Worm (Caenorhabditis elegans) whole organism, late embryonic: ENCODE measurements around the gene tag-307.

Experiments
- C08G9.2 ChIP-seq: sonication (generic microtip); optimal IDR thresholded peaks from 2 replicates; lab custom pipeline; 2016; ENCODE audit warnings: mild to moderate bottlenecking, missing genetic modification characterization, moderate library complexity, missing compliant biosample characterization
- F13H6.1 ChIP-seq: sonication (generic microtip); optimal IDR thresholded peaks from 2 replicates; lab custom pipeline; 2016; ENCODE audit warnings: missing genetic modification characterization, missing compliant biosample characterization
- K02D7.2 ChIP-seq: sonication (generic microtip); optimal IDR thresholded peaks from 2 replicates; lab custom pipeline; 2017; ENCODE audit warnings: mild to moderate bottlenecking, missing genetic modification characterization, missing compliant biosample characterization
- T23F11.4 ChIP-seq: fragments of 200-800 bp; sonication (Bioruptor generic); optimal IDR thresholded peaks from 2 replicates; lab custom pipeline; 2018; ENCODE audit warnings: mild to moderate bottlenecking, missing genetic modification characterization, missing compliant biosample characterization
- ahr-1 ChIP-seq: sonication (generic microtip); optimal IDR thresholded peaks from 2 replicates; lab custom pipeline; 2016; ENCODE audit warnings: missing genetic modification characterization, missing compliant biosample characterization
- ama-1 ChIP-seq: fragments of 150-350 bp; optimal IDR thresholded peaks from 2 replicates; lab custom pipeline; 2014
- ceh-18 ChIP-seq: sonication (generic microtip); optimal IDR thresholded peaks from 2 replicates; lab custom pipeline; 2016; ENCODE audit warnings: missing genetic modification characterization, missing compliant biosample characterization
- ceh-2 ChIP-seq: sonication (generic microtip); optimal IDR thresholded peaks from 2 replicates; lab custom pipeline; 2016; ENCODE audit warnings: missing genotype, missing genetic modification characterization, missing compliant biosample characterization
- ceh-22 ChIP-seq: sonication (generic microtip); optimal IDR thresholded peaks from 2 replicates; lab custom pipeline; 2017; ENCODE audit warnings: missing biosample characterization, missing genetic modification characterization
- ceh-30 ChIP-seq: fragments of 150-350 bp; optimal IDR thresholded peaks from 2 replicates; lab custom pipeline; 2014; ENCODE audit warnings: missing biosample characterization, missing genetic modification characterization
- ceh-45 ChIP-seq: fragments of 200-800 bp; sonication (Bioruptor generic); IDR thresholded peaks from 2 replicates; pipeline ENCODE4 v1.3.6; 2022; ENCODE audit warnings: missing genetic modification reagents, missing genetic modification characterization, missing compliant biosample characterization
- ceh-48 ChIP-seq: sonication (generic microtip); optimal IDR thresholded peaks from 2 replicates; lab custom pipeline; 2016; ENCODE audit warnings: missing genetic modification characterization, inconsistent platforms, missing compliant biosample characterization
- ceh-9 ChIP-seq: sonication (generic microtip); optimal IDR thresholded peaks from 2 replicates; lab custom pipeline; 2016; ENCODE audit warnings: mild to moderate bottlenecking, missing genetic modification characterization, inconsistent platforms, missing compliant biosample characterization
- che-1 ChIP-seq: sonication (generic microtip); optimal IDR thresholded peaks from 2 replicates; lab custom pipeline; 2016; ENCODE audit warnings: mild to moderate bottlenecking, missing genetic modification characterization, missing compliant biosample characterization
- dmd-4 ChIP-seq: sonication (generic microtip); optimal IDR thresholded peaks from 2 replicates; lab custom pipeline; 2016; ENCODE audit warnings: borderline replicate concordance, missing genetic modification characterization, missing compliant biosample characterization
- fkh-10 ChIP-seq: fragments of 150-350 bp; optimal IDR thresholded peaks from 2 replicates; lab custom pipeline; 2014; ENCODE audit warnings: missing biosample characterization, missing genetic modification reagents, missing genetic modification characterization
- fkh-6 ChIP-seq: sonication (generic microtip); optimal IDR thresholded peaks from 2 replicates; lab custom pipeline; 2016; ENCODE audit warnings: missing genetic modification characterization, missing compliant biosample characterization
- hlh-15 ChIP-seq: sonication (generic microtip); optimal IDR thresholded peaks from 2 replicates; lab custom pipeline; 2016; ENCODE audit warnings: missing genetic modification characterization, missing compliant biosample characterization
- hlh-6 ChIP-seq: sonication (generic microtip); optimal IDR thresholded peaks from 2 replicates; lab custom pipeline; 2016; ENCODE audit warnings: missing genotype, missing genetic modification characterization, missing compliant biosample characterization
- lim-6 ChIP-seq: sonication (generic microtip); optimal IDR thresholded peaks from 2 replicates; lab custom pipeline; 2016; ENCODE audit warnings: missing genetic modification characterization, missing compliant biosample characterization
- lin-11 ChIP-seq: fragments of 200-800 bp; sonication (Bioruptor generic); optimal IDR thresholded peaks from 2 replicates; lab custom pipeline; 2018; ENCODE audit warnings: mild to moderate bottlenecking, missing genetic modification characterization, missing compliant biosample characterization
- madf-2 ChIP-seq: sonication (generic microtip); optimal IDR thresholded peaks from 2 replicates; lab custom pipeline; 2017; ENCODE audit warnings: missing genetic modification characterization, missing compliant biosample characterization
- nfya-1 ChIP-seq: sonication (generic microtip); optimal IDR thresholded peaks from 2 replicates; lab custom pipeline; 2017; ENCODE audit warnings: missing genetic modification characterization, mild to moderate bottlenecking, missing compliant biosample characterization, antibody characterized with exemption, moderate library complexity
- nhr-232 ChIP-seq: sonication (generic microtip); optimal IDR thresholded peaks from 2 replicates; lab custom pipeline; 2016; ENCODE audit warnings: missing genetic modification characterization, missing compliant biosample characterization
- npax-4 ChIP-seq: sonication (generic microtip); optimal IDR thresholded peaks from 2 replicates; lab custom pipeline; 2016; ENCODE audit warnings: missing genetic modification characterization, missing compliant biosample characterization
- pat-9 ChIP-seq: fragments of 200-800 bp; sonication (Bioruptor generic); optimal IDR thresholded peaks from 2 replicates; lab custom pipeline; 2018; ENCODE audit warnings: mild to moderate bottlenecking, missing genetic modification characterization, moderate library complexity, missing compliant biosample characterization
- pax-1 ChIP-seq: fragments of 150-350 bp; optimal IDR thresholded peaks from 2 replicates; lab custom pipeline; 2014; ENCODE audit warnings: missing biosample characterization, missing genetic modification characterization
- pros-1 ChIP-seq: fragments of 150-350 bp; optimal IDR thresholded peaks from 2 replicates; lab custom pipeline; 2014; ENCODE audit warnings: missing biosample characterization, missing genetic modification reagents, missing genetic modification characterization
- ref-2 ChIP-seq: sonication (generic microtip); optimal IDR thresholded peaks from 2 replicates; lab custom pipeline; 2016; ENCODE audit warnings: missing genetic modification characterization, missing compliant biosample characterization
- rnt-1 ChIP-seq: sonication (generic microtip); optimal IDR thresholded peaks from 2 replicates; lab custom pipeline; 2016; ENCODE audit warnings: missing genetic modification characterization, missing compliant biosample characterization
- sdc-2 ChIP-seq: sonication (generic microtip); optimal IDR thresholded peaks from 2 replicates; lab custom pipeline; 2016; ENCODE audit warnings: missing genotype, missing genetic modification characterization, missing compliant biosample characterization
- sox-4 ChIP-seq: sonication (generic microtip); optimal IDR thresholded peaks from 2 replicates; lab custom pipeline; 2017; ENCODE audit warnings: mild to moderate bottlenecking, missing genetic modification characterization, inconsistent platforms, missing compliant biosample characterization
- syd-9 ChIP-seq: sonication (generic microtip); optimal IDR thresholded peaks from 2 replicates; lab custom pipeline; 2016; ENCODE audit warnings: mild to moderate bottlenecking, missing genetic modification characterization, moderate library complexity, missing compliant biosample characterization

tag-307 gene

DNA sequence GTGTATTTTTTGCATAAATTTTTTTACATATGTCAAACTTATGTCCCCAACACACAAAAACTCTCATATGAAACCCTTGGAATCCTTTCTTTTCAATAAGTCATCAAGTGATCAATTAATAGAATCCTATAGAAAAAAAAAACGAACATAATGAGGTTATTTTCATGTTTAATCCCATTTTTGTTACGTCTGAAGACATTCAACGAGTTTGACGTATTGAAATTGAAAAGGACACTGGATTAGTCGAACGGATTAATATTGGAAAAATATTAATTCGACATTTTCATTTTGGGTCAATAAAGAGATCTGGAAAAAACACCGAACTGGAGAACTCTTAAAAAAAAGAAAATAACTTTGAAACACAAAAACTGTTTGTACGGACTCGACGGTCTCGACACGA, 24.6 kb downstream of the tag-307 start:
- TF ChIP-seq hlh-15 (tag; lab: Kevin White, UChicago), result no peak
- TF ChIP-seq C08G9.2 (tag; lab: Kevin White, UChicago), result no peak

- TF ChIP-seq lin-11 (tag; lab: Kevin White, UChicago) (no peak), sox-4 (no peak), fkh-6 (tag; lab: Kevin White, UChicago) (no peak), K02D7.2 (tag; lab: Kevin White, UChicago) (no peak), che-1 (no peak)
- TF ChIP-seq, all 69 proteins: peak for 0
These were observed 28.2 kb downstream of the tag-307 start, which contains the start of the genes egl-45 and kcmf-1 for ce11 chrIII:7828576-7829461. TSS of gene egl-45 (minus strand) at chrIII:7828626. TSS of gene kcmf-1 (plus strand) at chrIII:7829411.

DNA sequence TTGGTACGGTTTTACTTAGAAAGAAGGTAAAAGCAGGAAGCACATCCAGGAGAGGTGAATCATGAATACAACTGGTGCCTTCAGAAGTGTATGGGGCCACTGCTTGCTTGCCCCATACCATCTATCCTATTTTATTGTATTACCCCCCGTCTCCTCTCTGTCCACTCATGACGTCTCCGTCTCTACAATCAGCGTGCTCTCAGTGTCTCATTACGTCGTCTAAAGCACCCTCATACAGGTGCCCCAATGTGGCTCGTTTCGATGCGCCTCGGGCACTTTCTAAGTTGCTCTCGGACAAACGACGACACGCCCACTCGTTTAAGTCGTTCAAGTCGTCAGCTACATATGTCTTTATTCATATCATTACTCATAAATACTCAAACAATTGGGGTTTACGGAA, 33.0 kb downstream of the tag-307 start:
- TF ChIP-seq pax-1 (tag; lab: Kevin White, UChicago), result no peak
- TF ChIP-seq rnt-1, result no peak
- TF ChIP-seq ref-2 (tag; lab: Kevin White, UChicago), result peak; percentile 16

- peak; percentile 84 for TF ChIP-seq nfya-1 (tag; lab: Kevin White, UChicago)
- no peak for TF ChIP-seq ceh-45
- no peak for TF ChIP-seq ama-1 (lab: Kevin White, UChicago)
These were observed 33.8 kb downstream of the tag-307 start for ce11 chrIII:7823285-7823684.

DNA sequence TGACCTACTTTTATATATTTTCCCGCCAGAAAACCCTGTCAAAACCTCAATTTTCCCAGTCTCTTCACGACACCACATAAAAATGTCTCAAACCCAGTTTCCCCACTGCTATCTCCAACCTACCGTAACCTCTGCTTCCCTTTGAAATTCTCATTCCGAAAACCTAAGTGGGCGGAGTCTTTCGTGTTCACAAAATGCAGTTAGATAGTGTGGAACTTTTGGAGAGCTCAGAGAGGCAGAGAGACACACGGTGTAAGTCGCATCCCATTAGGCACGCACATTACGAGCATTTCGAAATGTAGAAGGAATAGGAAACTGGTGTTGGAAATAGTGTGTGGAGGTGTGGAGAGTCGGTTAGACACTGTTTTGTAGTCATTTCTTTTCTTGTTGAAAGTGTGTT, 37.2 kb downstream of the tag-307 start:
- TF ChIP-seq ceh-30 (tag; lab: Kevin White, UChicago), result no peak
- no peak for TF ChIP-seq npax-4 (tag; lab: Kevin White, UChicago)
- TF ChIP-seq F13H6.1 (tag; lab: Kevin White, UChicago), result no peak
- no peak for TF ChIP-seq madf-2 (tag; lab: Kevin White, UChicago)
- TF ChIP-seq ceh-22 (tag; lab: Kevin White, UChicago), result no peak
- no peak for TF ChIP-seq sdc-2 (tag; lab: Kevin White, UChicago)
- no peak for TF ChIP-seq dmd-4 (tag; lab: Kevin White, UChicago)
- TF ChIP-seq syd-9 (tag; lab: Kevin White, UChicago), result no peak
- no peak for TF ChIP-seq ceh-2 (tag; lab: Kevin White, UChicago)
- no peak for TF ChIP-seq ref-2 (tag; lab: Kevin White, UChicago)
- no peak for TF ChIP-seq ceh-9 (tag; lab: Kevin White, UChicago)
- no peak for TF ChIP-seq pat-9
- TF ChIP-seq lim-6 (tag; lab: Kevin White, UChicago), result no peak
- TF ChIP-seq, all 69 proteins: peak for 0

DNA sequence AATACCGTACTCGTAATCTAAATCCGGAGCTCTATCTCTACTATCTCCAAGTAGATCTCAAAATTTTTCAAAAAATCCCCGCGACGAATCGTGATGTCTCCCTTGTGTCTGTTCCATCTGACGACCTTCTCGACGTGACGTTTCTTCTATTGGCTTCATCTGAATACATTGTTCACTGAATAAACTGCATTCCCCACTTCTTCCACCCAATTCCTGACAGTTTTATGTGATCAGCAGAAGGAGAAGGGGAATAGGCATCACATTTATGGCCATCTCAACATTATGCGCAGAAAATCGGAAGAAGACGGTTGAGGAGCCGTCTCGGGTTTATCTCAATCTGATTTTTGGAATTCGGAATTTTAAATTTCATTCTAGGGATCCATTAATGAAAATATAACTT, 38.1 kb downstream of the tag-307 start:
- TF ChIP-seq madf-2 (tag; lab: Kevin White, UChicago) (no peak), fkh-10 (GFP tag; lab: Kevin White, UChicago) (no peak), ceh-48 (tag; lab: Kevin White, UChicago) (no peak), dmd-4 (tag; lab: Kevin White, UChicago) (no peak)

ce11 chrIII:7816463-7816862, 40.6 kb downstream of the tag-307 start:
- no peak for TF ChIP-seq ceh-2 (tag; lab: Kevin White, UChicago)
- TF ChIP-seq pros-1 (tag; lab: Kevin White, UChicago), result no peak
- TF ChIP-seq ceh-18 (tag; lab: Kevin White, UChicago), result no peak
- no peak for TF ChIP-seq T23F11.4 (GFP tag; lab: Kevin White, UChicago)
- no peak for TF ChIP-seq syd-9 (tag; lab: Kevin White, UChicago)
- no peak for TF ChIP-seq hlh-6 (tag; lab: Kevin White, UChicago)
- TF ChIP-seq ahr-1 (tag; lab: Kevin White, UChicago), result no peak
- no peak for TF ChIP-seq nhr-232 (tag; lab: Kevin White, UChicago)
